Fruit fly (Drosophila melanogaster): ENCODE data around the gene CG15743.

Gene CG15743

dm6 chrX:13320697-13321445 is 35.4 kb downstream of the CG15743 start (continued):
- TF ChIP-seq otp (GFP tag; IDR thresholded peaks at IDR 0.05) (no peak), CG4328 (GFP tag; optimal IDR thresholded peaks at IDR 0.05) (no peak), CG7357 (GFP tag; IDR thresholded peaks at IDR 0.05) (no peak), Ravus (GFP tag; IDR thresholded peaks at IDR 0.05) (no peak), jigr1 (GFP tag; IDR thresholded peaks at IDR 0.05) (no peak), cad (GFP tag; optimal IDR thresholded peaks at IDR 0.05) (no peak), CG6254 (GFP tag; optimal IDR thresholded peaks at IDR 0.05) (no peak), Rfx (GFP tag; IDR thresholded peaks at IDR 0.05) (peak; percentile 37; the same call in 1 of the 2 replicates), CG4424 (GFP tag; optimal IDR thresholded peaks at IDR 0.05) (peak; percentile 15), Fer1 (GFP tag; optimal IDR thresholded peaks at IDR 0.05) (peak; percentile 19), CG12744 (GFP tag; optimal IDR thresholded peaks at IDR 0.05) (no peak), ash1 (GFP tag; optimal IDR thresholded peaks at IDR 0.05) (no peak), fru (optimal IDR thresholded peaks at IDR 0.05) (no peak), Spps (tag; optimal IDR thresholded peaks at IDR 0.05) (no peak), sim (GFP tag; IDR thresholded peaks at IDR 0.05) (no peak), CG17385 (GFP tag; optimal IDR thresholded peaks at IDR 0.05) (peak; percentile 27), br (optimal IDR thresholded peaks at IDR 0.05) (no peak), HHEX (GFP tag; optimal IDR thresholded peaks at IDR 0.05) (no peak), trem (tag; optimal IDR thresholded peaks at IDR 0.05) (no peak), CG15479 (GFP tag; optimal IDR thresholded peaks at IDR 0.05) (no peak), trh (GFP tag; optimal IDR thresholded peaks at IDR 0.05) (no peak), Atf6 (GFP tag; IDR thresholded peaks at IDR 0.05) (no peak; the same call in 1 of the 2 replicates), CG34224 (GFP tag; IDR thresholded peaks at IDR 0.05; ENCODE audit: partially characterized antibody) (no peak), H15 (GFP tag; IDR thresholded peaks at IDR 0.05) (no peak), seq (GFP tag; IDR thresholded peaks at IDR 0.05) (no peak), lov (optimal IDR thresholded peaks at IDR 0.05) (no peak), lov (GFP tag; IDR thresholded peaks at IDR 0.05) (no peak), crc (GFP tag; optimal IDR thresholded peaks at IDR 0.05) (no peak), CG11695 (GFP tag; IDR thresholded peaks at IDR 0.05) (no peak), hbn (GFP tag; IDR thresholded peaks at IDR 0.05; ENCODE audit: partially characterized antibody) (no peak), Ptx1 (GFP tag; IDR thresholded peaks at IDR 0.05) (no peak), nmo (GFP tag; optimal IDR thresholded peaks at IDR 0.05) (peak; percentile 29), CG14050 (GFP tag; IDR thresholded peaks at IDR 0.05) (no peak), org-1 (GFP tag; optimal IDR thresholded peaks at IDR 0.05) (peak; percentile 25), Adf1 (GFP tag; IDR thresholded peaks at IDR 0.05) (no peak; the same call in 1 of the 2 replicates), CG30403 (GFP tag; optimal IDR thresholded peaks at IDR 0.05) (peak; percentile 66), zen2 (GFP tag; IDR thresholded peaks at IDR 0.05; ENCODE audit: partially characterized antibody) (no peak), CG42726 (GFP tag; IDR thresholded peaks at IDR 0.05; ENCODE audit: partially characterized antibody) (0 out of 2 replicates have a peak, but pooled peaks have one; percentile 29), CG12942 (GFP tag; optimal IDR thresholded peaks at IDR 0.05) (no peak), CG6689 (GFP tag; IDR thresholded peaks at IDR 0.05) (0 out of 2 replicates have a peak, but pooled peaks have one; percentile 26), CG10565 (GFP tag; optimal IDR thresholded peaks at IDR 0.05) (no peak), hb (GFP tag; IDR thresholded peaks at IDR 0.05; ENCODE audit: partially characterized antibody) (no peak), schlank (tag; optimal IDR thresholded peaks at IDR 0.05) (no peak), sqz (GFP tag; optimal IDR thresholded peaks at IDR 0.05) (peak; percentile 39), ftz-f1 (GFP tag; optimal IDR thresholded peaks at IDR 0.05) (no peak), CG4730 (GFP tag; IDR thresholded peaks at IDR 0.05) (no peak), sr (GFP tag; IDR thresholded peaks at IDR 0.05) (no peak), ems (GFP tag; optimal IDR thresholded peaks at IDR 0.05) (no peak), gt (GFP tag; IDR thresholded peaks at IDR 0.05) (no peak), CG30020 (tag; optimal IDR thresholded peaks at IDR 0.05) (no peak), Lhr (GFP tag; optimal IDR thresholded peaks at IDR 0.05) (no peak), gro (GFP tag; optimal IDR thresholded peaks at IDR 0.05) (no peak)

All from whole organism, embryonic.